Worm (Caenorhabditis elegans): ENCODE data around the gene B0563.9.

Gene B0563.9

ce11 chrX:9168239-9168638 is at the start of gene B0563.9:
Gene B0563.9, plus strand, starts transcription at chrX:9168539.
- TF ChIP-seq lin-39 (tag; optimal IDR thresholded peaks at IDR 0.05), result no peak
- no peak for TF ChIP-seq skn-1 (tag; optimal IDR thresholded peaks at IDR 0.05)
- TF ChIP-seq fos-1 (tag; optimal IDR thresholded peaks at IDR 0.05), result no peak
- no peak for TF ChIP-seq lin-15B (tag; optimal IDR thresholded peaks at IDR 0.05)
- TF ChIP-seq fkh-10 (GFP tag; optimal IDR thresholded peaks at IDR 0.05), result no peak
- no peak for TF ChIP-seq egl-27 (tag; optimal IDR thresholded peaks at IDR 0.05)
- no peak for TF ChIP-seq elt-3 (tag; optimal IDR thresholded peaks at IDR 0.05)
- TF ChIP-seq nhr-67 (tag; optimal IDR thresholded peaks at IDR 0.05), result no peak

- TF ChIP-seq nhr-25 (tag; optimal IDR thresholded peaks at IDR 0.05), result peak; percentile 22
These were observed 49.6 kb upstream of the B0563.9 start for ce11 chrX:9118741-9119140.

ce11 chrX:9137402-9137801 is 30.9 kb upstream of the B0563.9 start, which contains the start of gene B0563.6:
Gene B0563.6, plus strand, starts transcription at chrX:9137702.
- TF ChIP-seq ZK546.5 (tag; optimal IDR thresholded peaks at IDR 0.05) (no peak), zag-1 (tag; optimal IDR thresholded peaks at IDR 0.05) (no peak), R02D3.7 (tag; optimal IDR thresholded peaks at IDR 0.05) (no peak), eor-1 (tag; optimal IDR thresholded peaks at IDR 0.05) (no peak), unc-39 (tag; optimal IDR thresholded peaks at IDR 0.05) (no peak), pha-4 (tag; optimal IDR thresholded peaks at IDR 0.05) (no peak)

- TF ChIP-seq unc-62 (GFP tag; optimal IDR thresholded peaks at IDR 0.05) (no peak), elt-3 (tag; optimal IDR thresholded peaks at IDR 0.05) (no peak), skn-1 (tag; optimal IDR thresholded peaks at IDR 0.05) (no peak), nhr-77 (tag; optimal IDR thresholded peaks at IDR 0.05) (no peak), ceh-16 (tag; optimal IDR thresholded peaks at IDR 0.05) (no peak), egl-5 (tag; optimal IDR thresholded peaks at IDR 0.05) (no peak), zag-1 (tag; optimal IDR thresholded peaks at IDR 0.05) (no peak), mml-1 (tag; optimal IDR thresholded peaks at IDR 0.05) (no peak), aly-2 (tag; optimal IDR thresholded peaks at IDR 0.05) (no peak), ztf-11 (tag; optimal IDR thresholded peaks at IDR 0.05) (no peak), sea-2 (GFP tag; optimal IDR thresholded peaks at IDR 0.05) (no peak), ZK546.5 (tag; optimal IDR thresholded peaks at IDR 0.05) (no peak), ceh-28 (tag; optimal IDR thresholded peaks at IDR 0.05) (no peak), nfya-1 (tag; optimal IDR thresholded peaks at IDR 0.05; ENCODE audit: insufficient read depth) (no peak)
These were observed 22.5 kb upstream of the B0563.9 start, which contains the start of gene B0563.5 for ce11 chrX:9145848-9146247. Gene B0563.5, plus strand, starts transcription at chrX:9146148.

ce11 chrX:9146953-9147352 is 21.4 kb upstream of the B0563.9 start:
- TF ChIP-seq mml-1 (tag; optimal IDR thresholded peaks at IDR 0.05) (no peak), fkh-2 (tag; optimal IDR thresholded peaks at IDR 0.05) (no peak), nhr-23 (tag; optimal IDR thresholded peaks at IDR 0.05) (peak; percentile 64), zag-1 (tag; optimal IDR thresholded peaks at IDR 0.05) (no peak), nhr-25 (tag; optimal IDR thresholded peaks at IDR 0.05) (peak; percentile 8), fos-1 (tag; optimal IDR thresholded peaks at IDR 0.05) (no peak), lsy-12 (tag; optimal IDR thresholded peaks at IDR 0.05) (no peak), egl-27 (tag; optimal IDR thresholded peaks at IDR 0.05) (no peak), nhr-237 (tag; optimal IDR thresholded peaks at IDR 0.05) (no peak), ceh-9 (tag; optimal IDR thresholded peaks at IDR 0.05) (no peak), ceh-28 (tag; optimal IDR thresholded peaks at IDR 0.05) (no peak), elt-3 (tag; optimal IDR thresholded peaks at IDR 0.05) (peak in 2 of 3 experiments; percentile 35 to 78), aly-2 (tag; optimal IDR thresholded peaks at IDR 0.05) (no peak), elt-1 (tag; optimal IDR thresholded peaks at IDR 0.05) (no peak), skn-1 (tag; optimal IDR thresholded peaks at IDR 0.05) (no peak), ztf-11 (tag; optimal IDR thresholded peaks at IDR 0.05) (no peak), snpc-4 (tag; optimal IDR thresholded peaks at IDR 0.05) (no peak), jun-1 (tag; optimal IDR thresholded peaks at IDR 0.05) (peak; percentile 27), elt-2 (tag; optimal IDR thresholded peaks at IDR 0.05) (no peak), pha-4 (tag; optimal IDR thresholded peaks at IDR 0.05) (no peak), unc-62 (GFP tag; optimal IDR thresholded peaks at IDR 0.05) (peak; percentile 44), nhr-11 (tag; optimal IDR thresholded peaks at IDR 0.05) (no peak), R02D3.7 (tag; optimal IDR thresholded peaks at IDR 0.05) (no peak), tbx-2 (tag; optimal IDR thresholded peaks at IDR 0.05) (no peak)
